Fruit fly (Drosophila melanogaster): ENCODE results near the gene CG42788.

dm6 chr3R:15083676-15084216 is 48.0 kb downstream of the CG42788 start:
- no peak for TF ChIP-seq svp (GFP tag)
- no peak for TF ChIP-seq spab (GFP tag; optimal IDR thresholded peaks at IDR 0.05)
- TF ChIP-seq CG34406 (GFP tag; optimal IDR thresholded peaks at IDR 0.05): no peak
- no peak for TF ChIP-seq CG6276 (GFP tag; optimal IDR thresholded peaks at IDR 0.05)
- no peak for TF ChIP-seq Lpt (GFP tag; optimal IDR thresholded peaks at IDR 0.05)
- no peak for TF ChIP-seq fd59A (GFP tag; optimal IDR thresholded peaks at IDR 0.05)
- TF ChIP-seq CG16779 (tag; optimal IDR thresholded peaks at IDR 0.05): no peak
- TF ChIP-seq Hr38 (GFP tag; optimal IDR thresholded peaks at IDR 0.05): no peak
- TF ChIP-seq Blimp-1 (GFP tag; optimal IDR thresholded peaks at IDR 0.05): no peak
- no peak for TF ChIP-seq esn (GFP tag; optimal IDR thresholded peaks at IDR 0.05)
- TF ChIP-seq Ets96B (tag; optimal IDR thresholded peaks at IDR 0.05): no peak
